Worm (Caenorhabditis elegans) whole organism, L4/young adult: ENCODE measurements around the gene Y43F8B.28.

Experiments
- W03F9.2 ChIP-seq: fragments of 150-350 bp; optimal IDR thresholded peaks from 2 replicates; lab custom pipeline; 2014; ENCODE audit warnings: missing biosample characterization, missing genetic modification characterization
- him-1 ChIP-seq: sonication (generic microtip); optimal IDR thresholded peaks from 2 replicates; lab custom pipeline; 2016; ENCODE audit warnings: missing genotype, missing genetic modification reagents, missing genetic modification characterization, missing compliant biosample characterization

ce11 chrV:19436307-19436706 is 48.8 kb upstream of the Y43F8B.28 start, which contains the start of gene C25F9.14:
- no peak for TF ChIP-seq him-1 (tag; lab: Kevin White, UChicago)
- TF ChIP-seq W03F9.2 (tag; lab: Kevin White, UChicago), result no peak
